Fruit fly (Drosophila melanogaster): Measurements from ENCODE around the gene alph.

The alph gene

dm6 chr3R:29651488-29651887 lies 59.9 kb downstream of the alph start (continued):
- no peak for TF ChIP-seq CG8359 (GFP tag; optimal IDR thresholded peaks at IDR 0.05; ENCODE audit: borderline replicate concordance)
- TF ChIP-seq p53 (GFP tag; optimal IDR thresholded peaks at IDR 0.05): no peak
- no peak for TF ChIP-seq z (GFP tag; IDR thresholded peaks at IDR 0.05)
- TF ChIP-seq Drgx (GFP tag; IDR thresholded peaks at IDR 0.05): no peak
- TF ChIP-seq BEAF-32 (GFP tag; optimal IDR thresholded peaks at IDR 0.05): no peak
- TF ChIP-seq sens-2 (GFP tag; IDR thresholded peaks at IDR 0.05): no peak
- TF ChIP-seq Antp (GFP tag; optimal IDR thresholded peaks at IDR 0.05): no peak
- no peak for TF ChIP-seq Sox100B (GFP tag; optimal IDR thresholded peaks at IDR 0.05)
- TF ChIP-seq CG34376 (GFP tag; optimal IDR thresholded peaks at IDR 0.05): peak; percentile 25
- TF ChIP-seq CG8290 (GFP tag; optimal IDR thresholded peaks at IDR 0.05): no peak
- TF ChIP-seq CG8290 (tag; optimal IDR thresholded peaks at IDR 0.05): peak in 1 of 2 experiments; percentile 41
- TF ChIP-seq CG13296 (GFP tag; optimal IDR thresholded peaks at IDR 0.05): peak; percentile 35
- peak; percentile 29; the same call in 1 of the 2 replicates for TF ChIP-seq E2f1 (GFP tag; IDR thresholded peaks at IDR 0.05)
- no peak for TF ChIP-seq CG10979 (tag; optimal IDR thresholded peaks at IDR 0.05)
- peak; percentile 27; the same call in 1 of the 2 replicates for TF ChIP-seq E2f2 (GFP tag; IDR thresholded peaks at IDR 0.05)
- TF ChIP-seq HLH3B (GFP tag; IDR thresholded peaks at IDR 0.05): no peak
- TF ChIP-seq CG17361 (GFP tag; IDR thresholded peaks at IDR 0.05): 0 out of 3 replicates have a peak, but pooled peaks have one; percentile 17
- TF ChIP-seq ash1 (GFP tag; optimal IDR thresholded peaks at IDR 0.05): no peak
- TF ChIP-seq Aef1 (GFP tag; IDR thresholded peaks at IDR 0.05): peak; percentile 16; the same call in 1 of the 3 replicates
- no peak for TF ChIP-seq CG2202 (tag; optimal IDR thresholded peaks at IDR 0.05)
- TF ChIP-seq zfh1 (GFP tag; IDR thresholded peaks at IDR 0.05): 0 out of 3 replicates have a peak, but pooled peaks have one; percentile 30
- TF ChIP-seq dmrt99B (tag; optimal IDR thresholded peaks at IDR 0.05): peak; percentile 73
- no peak for TF ChIP-seq cato (GFP tag; optimal IDR thresholded peaks at IDR 0.05; ENCODE audit: borderline replicate concordance)
- no peak for TF ChIP-seq CG10267 (tag; optimal IDR thresholded peaks at IDR 0.05)
- TF ChIP-seq Atf6 (GFP tag; IDR thresholded peaks at IDR 0.05): peak; percentile 59; the same call in 1 of the 2 replicates
- peak; percentile 24 for TF ChIP-seq CG9817 (tag; optimal IDR thresholded peaks at IDR 0.05)
- no peak for TF ChIP-seq Abd-B (GFP tag; optimal IDR thresholded peaks at IDR 0.05)
- TF ChIP-seq aop (GFP tag; IDR thresholded peaks at IDR 0.05): no peak
- no peak for TF ChIP-seq grn (GFP tag; optimal IDR thresholded peaks at IDR 0.05)
- peak; percentile 24 for TF ChIP-seq lilli (GFP tag; optimal IDR thresholded peaks at IDR 0.05)
- no peak for TF ChIP-seq Dref (GFP tag; IDR thresholded peaks at IDR 0.05)
- TF ChIP-seq CG12942 (GFP tag; optimal IDR thresholded peaks at IDR 0.05): no peak
- TF ChIP-seq CG7372 (GFP tag; IDR thresholded peaks at IDR 0.05): no peak
- no peak for TF ChIP-seq gsb-n (tag; optimal IDR thresholded peaks at IDR 0.05)
- no peak for TF ChIP-seq CG18764 (GFP tag; optimal IDR thresholded peaks at IDR 0.05)
- TF ChIP-seq so (GFP tag; IDR thresholded peaks at IDR 0.05): 0 out of 3 replicates have a peak, but pooled peaks have one; percentile 49
- TF ChIP-seq tap (tag; optimal IDR thresholded peaks at IDR 0.05): peak; percentile 23
- TF ChIP-seq luna (GFP tag; optimal IDR thresholded peaks at IDR 0.05): no peak
- peak in 1 of 2 experiments; percentile 57 for TF ChIP-seq Hr51 (GFP tag; optimal IDR thresholded peaks at IDR 0.05)
- TF ChIP-seq CG4730 (GFP tag; IDR thresholded peaks at IDR 0.05): no peak
- no peak for TF ChIP-seq CG6683 (GFP tag; optimal IDR thresholded peaks at IDR 0.05)
- TF ChIP-seq CG4404 (GFP tag; IDR thresholded peaks at IDR 0.05): peak; percentile 22; the same call in 1 of the 2 replicates
- TF ChIP-seq CG14710 (tag; optimal IDR thresholded peaks at IDR 0.05): no peak
- TF ChIP-seq dmrt11E (tag; optimal IDR thresholded peaks at IDR 0.05): no peak
- TF ChIP-seq Ssrp (tag; optimal IDR thresholded peaks at IDR 0.05): no peak
- no peak for TF ChIP-seq hkb (optimal IDR thresholded peaks at IDR 0.05)
- TF ChIP-seq hkb (GFP tag; IDR thresholded peaks at IDR 0.05): peak; percentile 70
- TF ChIP-seq stc (GFP tag; IDR thresholded peaks at IDR 0.05): no peak
- TF ChIP-seq CG18262 (tag; optimal IDR thresholded peaks at IDR 0.05): no peak
- TF ChIP-seq fd102C (GFP tag; optimal IDR thresholded peaks at IDR 0.05): no peak
- TF ChIP-seq CG13624 (GFP tag; optimal IDR thresholded peaks at IDR 0.05): peak; percentile 15
- TF ChIP-seq cas (GFP tag; IDR thresholded peaks at IDR 0.05): no peak

Measured in whole organism, embryonic.